Worm (Caenorhabditis elegans): ENCODE measurements around the gene cutl-4.
A peak's percentile ranks its signal among the peaks of the same experiment; 100 is the strongest.

Gene cutl-4

DNA sequence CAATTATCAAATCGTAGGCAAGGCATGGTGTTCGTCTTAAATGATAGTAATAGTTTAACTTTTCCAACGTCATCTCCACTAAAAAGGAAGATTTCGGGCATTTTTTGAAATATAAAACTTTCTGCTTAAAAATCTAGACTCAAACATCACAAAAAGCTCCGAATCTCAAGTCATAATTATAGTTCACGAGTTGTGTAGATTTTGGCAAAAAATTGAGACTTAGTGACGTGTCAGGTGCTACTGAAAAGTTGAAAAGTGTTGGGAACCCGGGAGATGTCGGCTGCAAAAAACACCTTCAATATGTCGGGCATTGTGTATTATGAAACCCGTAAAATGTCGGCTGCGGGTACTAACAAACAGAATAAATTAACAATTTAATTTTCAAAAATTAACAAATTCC, 43.9 kb downstream of the cutl-4 start, which contains the start of gene Y26G10.1:
TSS of gene Y26G10.1 (minus strand) at position 101 of the 400 bp plus-strand sequence.
- TF ChIP-seq ztf-1 (GFP tag; conservative IDR thresholded peaks at IDR 0.05) (no peak), peb-1 (tag; optimal IDR thresholded peaks at IDR 0.05) (no peak), lsy-2 (tag; optimal IDR thresholded peaks at IDR 0.05) (no peak), nhr-11 (tag; optimal IDR thresholded peaks at IDR 0.05) (no peak), nhr-21 (tag; optimal IDR thresholded peaks at IDR 0.05) (no peak), ztf-4 (tag; optimal IDR thresholded peaks at IDR 0.05) (no peak), R02D3.7 (tag; optimal IDR thresholded peaks at IDR 0.05) (no peak), zag-1 (tag; optimal IDR thresholded peaks at IDR 0.05) (no peak), nhr-25 (tag; optimal IDR thresholded peaks at IDR 0.05) (no peak), nhr-23 (tag; optimal IDR thresholded peaks at IDR 0.05) (no peak)

DNA sequence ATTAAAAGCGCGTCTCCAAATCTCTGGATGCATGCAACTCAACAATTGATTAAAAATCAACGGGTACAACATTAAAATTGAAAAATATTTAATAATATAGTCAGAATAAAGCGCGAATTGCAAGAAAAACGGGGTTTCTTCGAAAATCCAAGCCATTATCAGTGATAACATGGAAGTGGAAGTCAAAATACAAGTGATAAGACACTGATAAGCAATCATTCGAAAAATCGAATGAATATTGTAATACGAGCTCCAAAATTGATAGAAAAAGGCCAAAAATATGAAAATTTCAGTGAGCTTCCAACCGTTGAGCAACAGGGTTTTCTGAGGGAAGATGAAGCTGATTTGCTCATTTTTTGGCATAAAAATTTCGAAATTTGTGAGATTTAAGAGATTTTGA, 45.4 kb downstream of the cutl-4 start:
- TF ChIP-seq fos-1 (tag; optimal IDR thresholded peaks at IDR 0.05) (peak; percentile 25), blmp-1 (tag; optimal IDR thresholded peaks at IDR 0.05; ENCODE audit: insufficient read depth) (no peak), lin-39 (tag; optimal IDR thresholded peaks at IDR 0.05) (no peak), elt-3 (tag; optimal IDR thresholded peaks at IDR 0.05) (no peak)

DNA sequence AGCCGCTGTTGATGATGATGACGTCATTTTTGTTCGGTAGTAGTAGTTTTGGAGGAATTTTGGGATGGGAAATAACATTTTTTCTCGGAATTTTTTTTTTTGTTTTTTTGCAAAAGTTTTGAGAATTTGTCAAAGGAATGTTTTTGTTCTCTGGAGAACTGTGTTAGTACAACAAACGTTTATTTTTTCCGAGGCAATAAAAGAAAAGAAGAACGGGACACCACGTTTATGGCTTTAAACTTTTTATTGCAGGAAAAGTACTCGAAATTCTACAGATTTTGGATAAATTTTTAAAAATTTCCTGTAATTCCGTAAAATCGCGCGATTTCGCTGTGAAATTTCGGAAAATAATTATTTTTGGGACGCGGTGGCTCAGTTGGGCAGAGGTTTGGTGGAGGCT, 48.8 kb downstream of the cutl-4 start, which contains the start of gene F59A1.13:
TSS of gene F59A1.13 (minus strand) at position 101 of the 400 bp plus-strand sequence.
- TF ChIP-seq crh-2 (tag; optimal IDR thresholded peaks at IDR 0.05) (no peak), unc-39 (tag; optimal IDR thresholded peaks at IDR 0.05) (no peak), aly-2 (tag; optimal IDR thresholded peaks at IDR 0.05) (no peak), nhr-237 (tag; optimal IDR thresholded peaks at IDR 0.05) (no peak), mbf-1 (tag; optimal IDR thresholded peaks at IDR 0.05) (no peak), gmeb-1 (tag; optimal IDR thresholded peaks at IDR 0.05) (no peak), lin-11 (tag; optimal IDR thresholded peaks at IDR 0.05) (no peak), F13H6.1 (tag; optimal IDR thresholded peaks at IDR 0.05) (no peak), nhr-10 (tag; optimal IDR thresholded peaks at IDR 0.05) (no peak), C34F6.9 (tag; optimal IDR thresholded peaks at IDR 0.05) (no peak), egl-27 (tag; optimal IDR thresholded peaks at IDR 0.05) (no peak), ZK546.5 (tag; optimal IDR thresholded peaks at IDR 0.05) (no peak), R02D3.7 (tag; optimal IDR thresholded peaks at IDR 0.05) (no peak), fos-1 (tag; optimal IDR thresholded peaks at IDR 0.05) (no peak)

DNA sequence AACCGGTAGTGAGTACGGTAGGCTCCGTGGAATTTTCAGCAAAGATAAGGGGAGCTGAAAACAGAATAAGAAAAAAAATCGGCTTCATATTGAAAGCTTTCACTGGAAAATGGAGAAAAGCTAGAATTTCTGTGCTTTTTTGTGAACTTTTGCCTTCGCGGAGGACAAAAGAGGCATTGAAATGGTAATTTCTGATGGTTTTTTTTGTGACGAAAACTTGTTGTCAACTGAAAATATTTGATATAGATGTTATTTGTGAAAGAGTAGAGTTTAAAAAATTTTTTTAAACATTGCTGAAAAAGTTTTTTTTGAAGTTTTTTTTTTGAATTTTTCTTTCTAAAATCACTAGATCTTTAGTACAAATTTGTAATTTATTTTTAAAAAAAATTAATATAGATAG, 52.8 kb downstream of the cutl-4 start, which contains the start of gene F59A1.18:
TSS of gene F59A1.18 (minus strand) at position 101 of the 400 bp plus-strand sequence.
- TF ChIP-seq egl-27 (tag; optimal IDR thresholded peaks at IDR 0.05), result no peak
- no peak for TF ChIP-seq lin-13 (GFP tag; optimal IDR thresholded peaks at IDR 0.05)
- no peak for TF ChIP-seq fos-1 (tag; optimal IDR thresholded peaks at IDR 0.05)
- no peak for TF ChIP-seq zag-1 (tag; optimal IDR thresholded peaks at IDR 0.05)
- no peak for TF ChIP-seq nhr-6 (tag; optimal IDR thresholded peaks at IDR 0.05)
- TF ChIP-seq nhr-237 (tag; optimal IDR thresholded peaks at IDR 0.05), result no peak
- no peak for TF ChIP-seq unc-55 (GFP tag; optimal IDR thresholded peaks at IDR 0.05)
- TF ChIP-seq blmp-1 (tag; optimal IDR thresholded peaks at IDR 0.05; ENCODE audit: insufficient read depth), result no peak
- TF ChIP-seq ZK546.5 (tag; optimal IDR thresholded peaks at IDR 0.05), result no peak
- no peak for TF ChIP-seq unc-62 (GFP tag; optimal IDR thresholded peaks at IDR 0.05)
- no peak for TF ChIP-seq nhr-23 (tag; optimal IDR thresholded peaks at IDR 0.05)
- no peak for TF ChIP-seq ztf-4 (tag; optimal IDR thresholded peaks at IDR 0.05)
- TF ChIP-seq crh-2 (tag; optimal IDR thresholded peaks at IDR 0.05), result no peak
- no peak for TF ChIP-seq F13H6.1 (tag; optimal IDR thresholded peaks at IDR 0.05)
- no peak for TF ChIP-seq dmd-4 (tag; optimal IDR thresholded peaks at IDR 0.05)
- TF ChIP-seq alr-1 (tag; optimal IDR thresholded peaks at IDR 0.05), result no peak
- TF ChIP-seq nhr-77 (tag; optimal IDR thresholded peaks at IDR 0.05), result no peak
- no peak for TF ChIP-seq lsy-2 (tag; optimal IDR thresholded peaks at IDR 0.05)
- TF ChIP-seq nhr-11 (tag; optimal IDR thresholded peaks at IDR 0.05), result no peak

DNA sequence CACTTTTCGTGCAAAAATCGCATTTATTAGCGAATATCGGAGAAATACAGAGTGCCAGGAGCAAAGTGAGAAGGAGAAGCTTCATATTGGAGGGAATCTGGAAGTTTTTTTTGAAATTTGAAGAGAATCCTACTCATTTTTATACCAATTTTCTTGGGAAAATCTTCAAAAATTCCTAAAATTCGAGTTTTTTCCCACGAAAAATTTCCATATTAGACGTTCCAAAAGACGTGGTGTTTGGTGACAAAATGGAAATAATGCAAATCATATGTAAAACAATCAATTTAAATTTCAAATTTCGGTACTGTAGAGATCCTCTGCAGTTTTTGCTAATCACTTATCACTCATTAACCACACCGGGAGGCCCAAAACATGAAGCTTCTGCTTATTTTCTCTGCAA, 54.8 kb downstream of the cutl-4 start, which contains the start of the genes F59A1.16 and F59A1.6:
TSS of gene F59A1.16 (minus strand) at position 101 of the 400 bp plus-strand sequence.
TSS of gene F59A1.6 (plus strand) at position 285 of the 400 bp plus-strand sequence.
- TF ChIP-seq nhr-77 (tag; optimal IDR thresholded peaks at IDR 0.05) (no peak), ZK546.5 (tag; optimal IDR thresholded peaks at IDR 0.05) (no peak), unc-39 (tag; optimal IDR thresholded peaks at IDR 0.05) (no peak), R02D3.7 (tag; optimal IDR thresholded peaks at IDR 0.05) (no peak), sma-9 (GFP tag; optimal IDR thresholded peaks at IDR 0.05) (no peak), sma-9 (tag; optimal IDR thresholded peaks at IDR 0.05) (no peak), lin-13 (GFP tag; optimal IDR thresholded peaks at IDR 0.05) (no peak), ztf-11 (tag; optimal IDR thresholded peaks at IDR 0.05) (no peak), nhr-10 (tag; optimal IDR thresholded peaks at IDR 0.05) (no peak), crh-2 (tag; optimal IDR thresholded peaks at IDR 0.05) (no peak), nhr-237 (tag; optimal IDR thresholded peaks at IDR 0.05) (no peak), F13H6.1 (tag; optimal IDR thresholded peaks at IDR 0.05) (no peak), skn-1 (tag; optimal IDR thresholded peaks at IDR 0.05) (no peak), ama-1 (optimal IDR thresholded peaks at IDR 0.05) (no peak), nhr-12 (tag; optimal IDR thresholded peaks at IDR 0.05) (no peak), nhr-25 (tag; optimal IDR thresholded peaks at IDR 0.05) (no peak), lsy-2 (tag; optimal IDR thresholded peaks at IDR 0.05) (no peak), mab-5 (tag; optimal IDR thresholded peaks at IDR 0.05) (no peak)

Data from whole organism, L2 larva.